Fruit fly (Drosophila melanogaster) whole organism, wandering third instar larva: ENCODE data around the gene Nf1.

Source experiments
- Abd-B ChIP-seq: fragments of >200 bp; optimal IDR thresholded peaks from 2 replicates; lab custom pipeline; 2017; ENCODE audit warnings: missing biosample characterization, missing genetic modification characterization
- CG32264 ChIP-seq: fragments of 200-800 bp; sonication (Bioruptor generic); optimal IDR thresholded peaks from 2 replicates; lab custom pipeline; 2016; ENCODE audit warnings: missing biosample characterization, missing genetic modification characterization
- CG9705 ChIP-seq: fragments of 200-800 bp; sonication (Bioruptor generic); optimal IDR thresholded peaks from 2 replicates; lab custom pipeline; 2018; ENCODE audit warnings: missing biosample characterization, mild to moderate bottlenecking, missing genetic modification characterization
- CrebA ChIP-seq: fragments of 200-800 bp; sonication (Bioruptor generic); optimal IDR thresholded peaks from 2 replicates; lab custom pipeline; 2016; ENCODE audit warnings: missing biosample characterization, mild to moderate bottlenecking, missing genetic modification characterization, borderline replicate concordance
- Dfd ChIP-seq: fragments of >200 bp; optimal IDR thresholded peaks from 2 replicates; lab custom pipeline; 2017; ENCODE audit warnings: missing biosample characterization, missing genetic modification characterization
- Dif ChIP-seq: fragments of 200-275, 200-300 bp; sonication (Bioruptor generic); optimal IDR thresholded peaks from 2 replicates; lab custom pipeline; 2018; ENCODE audit warnings: missing biosample characterization, missing genetic modification characterization; ENCODE audit not compliant: partially characterized antibody
- GATAd ChIP-seq: sonication (Bioruptor generic); optimal IDR thresholded peaks from 2 replicates; lab custom pipeline; 2016; ENCODE audit warnings: missing biosample characterization, missing genetic modification characterization
- HLH106 ChIP-seq: fragments of 200-800 bp; optimal IDR thresholded peaks from 3 replicates; lab custom pipeline; 2019; ENCODE audit warnings: missing biosample characterization, mild to moderate bottlenecking, missing genetic modification characterization, moderate library complexity
- Hnf4 ChIP-seq: fragments of 200-800 bp; sonication (Bioruptor generic); optimal IDR thresholded peaks from 2 replicates; lab custom pipeline; 2016; ENCODE audit warnings: missing biosample characterization, mild to moderate bottlenecking, missing genetic modification characterization
- Hr78 ChIP-seq: fragments of >200 bp; optimal IDR thresholded peaks from 2 replicates; lab custom pipeline; 2017; ENCODE audit warnings: missing biosample characterization, missing genetic modification characterization
- Hr83 ChIP-seq: fragments of 200-300 bp; sonication (Bioruptor generic); optimal IDR thresholded peaks from 2 replicates; lab custom pipeline; 2016; ENCODE audit warnings: missing biosample characterization, mild to moderate bottlenecking, missing genetic modification characterization, moderate library complexity; ENCODE audit not compliant: poor library complexity, severe bottlenecking
- Jra ChIP-seq: sonication (Bioruptor generic); optimal IDR thresholded peaks from 2 replicates; lab custom pipeline; 2016; ENCODE audit warnings: missing biosample characterization, missing genetic modification characterization
- Mio ChIP-seq: sonication (Bioruptor generic); optimal IDR thresholded peaks from 2 replicates; lab custom pipeline; 2016; ENCODE audit warnings: missing biosample characterization, missing genetic modification characterization
- Myc ChIP-seq: fragments of >200 bp; optimal IDR thresholded peaks from 2 replicates; lab custom pipeline; 2017
- N ChIP-seq: fragments of >200 bp; optimal IDR thresholded peaks from 2 replicates; lab custom pipeline; 2018; ENCODE audit warnings: missing biosample characterization, missing external identifiers, missing genetic modification characterization
- OdsH ChIP-seq: fragments of 200-800 bp; sonication (Bioruptor generic); optimal IDR thresholded peaks from 2 replicates; lab custom pipeline; 2016; ENCODE audit warnings: missing biosample characterization, mild to moderate bottlenecking, missing genetic modification characterization
- Rel ChIP-seq, 2 experiments: fragments of 200-800 bp; sonication (Bioruptor generic) in 1 of 2; optimal IDR thresholded peaks; 2 replicates in 1 of 2; 3 replicates in 1 of 2; lab custom pipeline; 2016 to 2019; ENCODE audit warnings: mild to moderate bottlenecking in 2 of 2, missing biosample characterization in 2 of 2, missing genetic modification characterization in 2 of 2, moderate library complexity in 1 of 2
- Sp1 ChIP-seq: fragments of 200-800 bp; sonication (Bioruptor generic); optimal IDR thresholded peaks from 3 replicates; lab custom pipeline; 2019; ENCODE audit warnings: missing biosample characterization, mild to moderate bottlenecking, missing genetic modification characterization, moderate library complexity
- Vsx2 ChIP-seq: fragments of 200-300, 225-300 bp; sonication (Bioruptor generic); optimal IDR thresholded peaks from 2 replicates; lab custom pipeline; 2018; ENCODE audit warnings: missing biosample characterization, missing genetic modification characterization; ENCODE audit not compliant: partially characterized antibody
- br ChIP-seq: fragments of 200-800 bp; sonication (Bioruptor generic); optimal IDR thresholded peaks from 2 replicates; lab custom pipeline; 2016; ENCODE audit warnings: missing biosample characterization, missing genetic modification characterization
- brk ChIP-seq: fragments of 200-800 bp; sonication (Bioruptor generic); optimal IDR thresholded peaks from 2 replicates; lab custom pipeline; 2016; ENCODE audit warnings: missing biosample characterization, mild to moderate bottlenecking, missing genetic modification characterization
- dl ChIP-seq, 2 experiments: fragments of 175-275, 200-275 bp in 1 of 2; fragments of 200-275 bp in 1 of 2; sonication (Bioruptor generic); optimal IDR thresholded peaks; lab custom pipeline; 2018; ENCODE audit warnings: mild to moderate bottlenecking in 2 of 2, missing biosample characterization in 2 of 2, missing genetic modification characterization in 2 of 2, moderate library complexity in 2 of 2; ENCODE audit not compliant: partially characterized antibody in 2 of 2, insufficient read depth in 1 of 2
- dmrt93B ChIP-seq: fragments of 200-800 bp; sonication (Bioruptor generic); optimal IDR thresholded peaks from 2 replicates; lab custom pipeline; 2018; ENCODE audit warnings: missing biosample characterization, mild to moderate bottlenecking, missing genetic modification characterization
- dsf ChIP-seq: sonication (Bioruptor generic); optimal IDR thresholded peaks from 2 replicates; lab custom pipeline; 2016; ENCODE audit warnings: missing biosample characterization, missing genetic modification characterization, borderline replicate concordance
- ey ChIP-seq: fragments of 200-800 bp; sonication (Bioruptor generic); optimal IDR thresholded peaks from 2 replicates; lab custom pipeline; 2016; ENCODE audit warnings: missing biosample characterization, missing genetic modification characterization
- foxo ChIP-seq, 2 experiments: fragments of 200-800 bp; sonication (Bioruptor generic); optimal IDR thresholded peaks; 2 replicates in 1 of 2; 3 replicates in 1 of 2; lab custom pipeline; 2016 to 2017; ENCODE audit warnings: missing biosample characterization in 2 of 2, missing genetic modification characterization in 2 of 2
- fru ChIP-seq: fragments of 200-800 bp; sonication (Bioruptor generic); optimal IDR thresholded peaks from 3 replicates; lab custom pipeline; 2016; ENCODE audit warnings: missing biosample characterization, mild to moderate bottlenecking, missing genetic modification characterization
- h ChIP-seq: fragments of 200-800 bp; sonication (Bioruptor generic); optimal IDR thresholded peaks from 3 replicates; lab custom pipeline; 2016; ENCODE audit warnings: missing biosample characterization, mild to moderate bottlenecking, missing genetic modification characterization
- jim ChIP-seq: fragments of 175-275, 200-325 bp; sonication (Bioruptor generic); optimal IDR thresholded peaks from 2 replicates; lab custom pipeline; 2016; ENCODE audit warnings: missing biosample characterization, mild to moderate bottlenecking, missing genetic modification characterization
- lola ChIP-seq: fragments of >200 bp; optimal IDR thresholded peaks from 2 replicates; lab custom pipeline; 2017; ENCODE audit warnings: missing biosample characterization, missing genetic modification characterization
- pan ChIP-seq: fragments of >200 bp; optimal IDR thresholded peaks from 2 replicates; lab custom pipeline; 2017
- psq ChIP-seq: fragments of 200-800 bp; sonication (Bioruptor generic); optimal IDR thresholded peaks from 3 replicates; lab custom pipeline; 2017; ENCODE audit warnings: missing biosample characterization, mild to moderate bottlenecking, missing genetic modification characterization, moderate library complexity
- rgr ChIP-seq: fragments of 200-800 bp; sonication (Bioruptor generic); optimal IDR thresholded peaks from 3 replicates; lab custom pipeline; 2016; ENCODE audit warnings: missing biosample characterization, mild to moderate bottlenecking, missing genetic modification characterization
- sage ChIP-seq: fragments of 200-800 bp; sonication (Bioruptor generic); optimal IDR thresholded peaks from 2 replicates; lab custom pipeline; 2016; ENCODE audit warnings: missing biosample characterization, mild to moderate bottlenecking, missing genetic modification characterization
- sv ChIP-seq: fragments of 200-800 bp; sonication (Bioruptor generic); optimal IDR thresholded peaks from 3 replicates; lab custom pipeline; 2016; ENCODE audit warnings: missing biosample characterization, missing genetic modification characterization
- tai ChIP-seq: sonication (Bioruptor generic); optimal IDR thresholded peaks from 2 replicates; lab custom pipeline; 2016; ENCODE audit warnings: missing biosample characterization, missing genetic modification characterization
- usp ChIP-seq: fragments of >200 bp; optimal IDR thresholded peaks from 2 replicates; lab custom pipeline; 2017; ENCODE audit warnings: missing biosample characterization, missing genetic modification characterization
- woc ChIP-seq: sonication (Bioruptor generic); optimal IDR thresholded peaks from 2 replicates; lab custom pipeline; 2016; ENCODE audit warnings: missing biosample characterization, mild to moderate bottlenecking, missing genetic modification characterization

The Nf1 gene

DNA sequence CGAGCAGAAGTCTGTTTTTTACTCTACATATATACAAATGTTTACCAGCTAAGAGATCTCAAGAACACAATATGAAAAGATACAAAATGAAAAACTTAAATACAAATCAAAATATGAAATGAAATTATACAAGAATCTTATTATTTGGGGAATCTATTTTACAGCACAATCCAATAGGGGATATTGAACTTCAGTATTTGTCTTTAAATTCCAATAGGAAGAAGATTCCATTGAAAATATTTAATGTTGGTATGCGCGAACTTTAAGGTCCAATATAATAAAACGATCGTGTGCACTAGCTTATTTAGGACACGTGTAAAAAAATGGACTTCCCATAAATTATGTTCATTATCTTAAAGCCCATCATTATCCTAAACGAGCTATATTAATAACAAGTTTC, 55.1 kb downstream of the Nf1 start:
- no peak for TF ChIP-seq dl (GFP tag; optimal IDR thresholded peaks at IDR 0.05; lab: Kevin White, UChicago; ENCODE audit: insufficient read depth in 1 of 2, partially characterized antibody in 2 of 2)
- no peak for TF ChIP-seq Vsx2
- TF ChIP-seq foxo (GFP tag; optimal IDR thresholded peaks at IDR 0.05; lab: Kevin White, UChicago): no peak
- no peak for TF ChIP-seq Hr83
- no peak for TF ChIP-seq Myc (lab: Kevin White, UChicago)
- TF ChIP-seq pan (lab: Kevin White, UChicago): no peak
- no peak for TF ChIP-seq CrebA (GFP tag; lab: Kevin White, UChicago)
- no peak for TF ChIP-seq sage
- no peak for TF ChIP-seq Abd-B
- TF ChIP-seq Hr78 (GFP tag; lab: Kevin White, UChicago): no peak
- no peak for TF ChIP-seq Rel (GFP tag; optimal IDR thresholded peaks at IDR 0.05; lab: Kevin White, UChicago)
- no peak for TF ChIP-seq Rel (tag; optimal IDR thresholded peaks at IDR 0.05; lab: Kevin White, UChicago)
- no peak for TF ChIP-seq GATAd (GFP tag; lab: Kevin White, UChicago)

DNA sequence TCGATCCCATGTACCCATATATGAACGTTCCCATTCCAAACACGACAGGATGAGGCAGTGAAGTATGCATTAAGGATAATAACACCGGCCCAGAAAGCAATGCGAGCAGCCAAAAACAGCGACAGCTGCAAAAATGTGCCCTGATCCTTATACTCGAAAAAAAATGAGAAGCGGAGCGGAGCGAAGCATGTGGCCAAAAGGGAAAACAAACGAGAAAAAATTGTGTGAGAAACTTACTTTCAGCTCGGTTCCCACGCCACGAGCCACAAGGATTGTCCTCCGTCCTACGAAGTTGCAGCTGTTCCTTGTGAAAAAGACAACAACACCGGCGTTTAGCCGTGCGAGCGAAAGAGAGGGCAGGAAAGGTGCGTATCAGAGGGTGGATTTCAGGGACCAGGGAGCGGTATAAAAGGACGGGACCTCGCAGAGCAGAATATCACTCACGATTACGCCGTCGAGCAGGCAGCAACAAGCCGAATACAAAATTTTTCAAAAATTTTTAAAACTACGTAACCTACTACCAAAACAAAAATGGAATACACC, 57.1 kb downstream of the Nf1 start:
- no peak for TF ChIP-seq Jra (GFP tag; lab: Kevin White, UChicago)

DNA sequence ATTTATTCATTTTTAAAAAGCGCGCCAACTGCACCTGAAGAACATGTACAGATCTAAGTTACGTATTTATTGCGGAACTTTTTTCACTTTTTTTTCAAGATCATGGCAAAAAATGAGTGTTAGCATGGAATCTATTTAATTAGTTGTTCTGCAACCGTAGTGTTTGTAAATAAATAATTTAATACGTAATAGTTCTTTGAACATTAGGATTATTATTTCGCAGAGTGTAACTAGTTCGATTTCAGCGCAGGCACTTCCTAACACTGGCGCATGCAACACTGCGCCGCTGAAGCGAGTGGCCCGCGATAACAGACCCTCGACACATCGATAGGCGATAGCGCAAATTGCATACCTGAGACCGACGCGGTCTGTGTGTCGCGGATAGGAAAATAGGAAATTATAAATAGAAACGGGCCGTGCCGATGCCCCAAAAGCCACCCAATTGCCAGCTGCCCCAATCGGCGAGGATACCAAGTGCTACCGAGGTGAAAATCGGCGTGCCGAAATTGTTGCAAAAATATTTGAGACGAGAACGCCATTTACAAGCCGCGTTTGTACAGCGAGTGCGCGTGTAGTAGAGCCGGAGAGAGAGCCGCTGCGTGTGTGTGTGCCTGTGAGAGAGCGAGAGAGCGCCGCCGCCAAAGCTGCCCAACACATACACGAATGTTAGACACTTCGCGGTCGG, 58.7 kb downstream of the Nf1 start, which contains the start of gene gro:
Gene gro, plus strand, starts transcription at position 320 of the 685 bp plus-strand sequence.
- TF ChIP-seq br (GFP tag; lab: Kevin White, UChicago) (peak; percentile 77), Rel (GFP tag; optimal IDR thresholded peaks at IDR 0.05; lab: Kevin White, UChicago) (no peak), Rel (tag; optimal IDR thresholded peaks at IDR 0.05; lab: Kevin White, UChicago) (peak; percentile 14), usp (GFP tag; lab: Kevin White, UChicago) (no peak), sv (GFP tag; lab: Kevin White, UChicago) (peak; percentile 47), Jra (GFP tag; lab: Kevin White, UChicago) (peak; percentile 67), lola (no peak), brk (GFP tag; lab: Kevin White, UChicago) (peak; percentile 89), Vsx2 (no peak), OdsH (peak; percentile 72), foxo (GFP tag; optimal IDR thresholded peaks at IDR 0.05; lab: Kevin White, UChicago) (peak in 1 of 2 experiments; percentile 78), GATAd (GFP tag; lab: Kevin White, UChicago) (peak; percentile 21), jim (GFP tag; lab: Kevin White, UChicago) (no peak), Hr78 (GFP tag; lab: Kevin White, UChicago) (no peak), dmrt93B (peak; percentile 60), CG32264 (GFP tag; lab: Kevin White, UChicago) (no peak), ey (GFP tag; lab: Kevin White, UChicago) (peak; percentile 70), Hr83 (peak; percentile 42), h (peak; percentile 85), Mio (GFP tag; lab: Kevin White, UChicago) (no peak), Dif (GFP tag; lab: Kevin White, UChicago) (peak; percentile 83), dl (GFP tag; optimal IDR thresholded peaks at IDR 0.05; lab: Kevin White, UChicago; ENCODE audit: insufficient read depth in 1 of 2, partially characterized antibody in 2 of 2) (peak in 1 of 2 experiments; percentile 64), tai (peak; percentile 88), fru (GFP tag; lab: Kevin White, UChicago) (peak; percentile 76), HLH106 (peak; percentile 69), rgr (GFP tag; lab: Kevin White, UChicago) (peak; percentile 83), sage (peak; percentile 71), Sp1 (GFP tag; lab: Kevin White, UChicago) (peak; percentile 45), CG9705 (GFP tag; lab: Kevin White, UChicago) (peak; percentile 61), N (GFP tag; lab: Kevin White, UChicago) (peak; percentile 68), dsf (GFP tag; lab: Kevin White, UChicago) (peak; percentile 64), pan (lab: Kevin White, UChicago) (no peak), woc (GFP tag; lab: Kevin White, UChicago) (peak; percentile 68), Abd-B (no peak), Dfd (GFP tag; lab: Kevin White, UChicago) (no peak), psq (peak; percentile 53), CrebA (GFP tag; lab: Kevin White, UChicago) (no peak), Hnf4 (GFP tag; lab: Kevin White, UChicago) (peak; percentile 85), Myc (lab: Kevin White, UChicago) (no peak)
